Worm (Caenorhabditis elegans) whole organism, midembryonic: ENCODE data around the gene W04E12.2.

ENCODE experiments used
- T22C8.4 ChIP-seq: fragments of 200-800 bp; sonication (Bioruptor generic); IDR thresholded peaks from 2 replicates; pipeline ENCODE4 v1.3.6; 2022; ENCODE audit warnings: missing genetic modification characterization, missing compliant biosample characterization
- cog-1 ChIP-seq: sonication (generic microtip); optimal IDR thresholded peaks from 2 replicates; lab custom pipeline; 2016; ENCODE audit warnings: missing genetic modification characterization, missing compliant biosample characterization
- flt-1 ChIP-seq: fragments of 200-800 bp; sonication (Bioruptor generic); IDR thresholded peaks from 2 replicates; pipeline ENCODE4 v1.3.6; 2022; ENCODE audit warnings: missing genetic modification characterization, missing compliant biosample characterization
- klf-2 ChIP-seq: fragments of 200-800 bp; sonication (Bioruptor generic); conservative IDR thresholded peaks from 2 replicates; pipeline ENCODE4 v1.3.6; 2022; ENCODE audit warnings: missing genetic modification reagents, missing genetic modification characterization, missing compliant biosample characterization
- med-1 ChIP-seq: sonication (generic microtip); optimal IDR thresholded peaks from 2 replicates; lab custom pipeline; 2017; ENCODE audit warnings: missing genetic modification characterization, mild to moderate bottlenecking, missing compliant biosample characterization, antibody characterized with exemption, missing genetic modification reagents; ENCODE audit not compliant: insufficient read depth
- ref-1 ChIP-seq: fragments of 200-800 bp; sonication (Bioruptor generic); conservative IDR thresholded peaks from 2 replicates; pipeline ENCODE4 v1.3.6; 2022; ENCODE audit warnings: missing genetic modification reagents, missing genetic modification characterization, missing compliant biosample characterization
- tab-1 ChIP-seq: fragments of 200-800 bp; sonication (Bioruptor generic); IDR thresholded peaks from 2 replicates; pipeline ENCODE4 v1.3.6; 2022; ENCODE audit warnings: missing genetic modification characterization, missing compliant biosample characterization
- ztf-23 ChIP-seq: fragments of 200-800 bp; sonication (Bioruptor generic); IDR thresholded peaks from 2 replicates; pipeline ENCODE4 v1.3.6; 2022; ENCODE audit warnings: missing genetic modification reagents, missing genetic modification characterization, missing compliant biosample characterization
- ztf-29 ChIP-seq: fragments of 200-800 bp; sonication (Bioruptor generic); IDR thresholded peaks from 2 replicates; pipeline ENCODE4 v1.3.6; 2022; ENCODE audit warnings: missing genetic modification reagents, missing genetic modification characterization, missing compliant biosample characterization

Gene W04E12.2

DNA sequence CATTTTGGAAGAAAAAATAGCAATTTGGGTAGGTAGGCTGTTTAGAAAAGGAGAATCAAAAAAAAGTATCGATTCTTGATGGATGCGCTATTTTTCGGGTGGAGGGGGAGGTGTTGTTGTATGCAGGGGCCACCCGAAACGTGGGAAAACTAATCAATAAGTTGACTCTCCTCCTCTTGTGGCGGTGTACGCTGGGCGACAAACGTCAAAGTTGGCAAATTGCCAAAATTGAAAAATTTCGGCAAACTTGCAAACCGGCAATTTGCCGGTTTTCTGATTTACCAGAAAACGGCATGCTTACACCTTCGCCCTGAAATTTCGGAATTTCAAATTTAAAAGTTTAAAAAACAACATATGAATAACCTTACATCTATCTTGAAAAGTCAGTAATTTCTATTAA, at the start of gene W04E12.2:
Gene W04E12.2 (minus strand): TSS at position 101 of the 400 bp plus-strand sequence.
- TF ChIP-seq ztf-23 (GFP tag; lab: Robert Waterston, UW) (no peak), tab-1 (GFP tag; lab: Robert Waterston, UW) (no peak), klf-2 (GFP tag; lab: Robert Waterston, UW) (no peak), T22C8.4 (GFP tag; lab: Robert Waterston, UW) (peak; percentile 52; the same call in 1 of the 2 replicates), ztf-29 (no peak)

DNA sequence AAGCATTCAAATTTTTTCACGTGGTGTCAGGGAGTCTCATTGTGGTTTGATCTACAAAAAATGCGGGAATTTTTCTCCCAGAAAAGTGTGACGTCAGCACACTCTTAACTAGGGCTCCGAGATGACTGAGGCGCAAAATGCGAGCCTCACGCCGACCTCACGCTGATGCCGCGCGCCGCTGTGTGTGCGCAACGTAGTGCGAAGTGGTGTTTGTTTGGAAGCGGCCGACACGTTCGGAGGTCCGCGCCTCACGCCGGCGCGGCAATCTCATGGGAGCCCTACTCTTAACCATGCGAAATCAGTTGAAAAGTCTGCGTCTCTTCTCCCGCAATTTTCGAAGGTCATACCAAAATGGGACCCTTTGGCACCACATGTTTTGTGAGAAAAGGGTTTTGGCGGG, 49.3 kb upstream of the W04E12.2 start:
- no peak for TF ChIP-seq T22C8.4 (GFP tag; lab: Robert Waterston, UW)
- no peak for TF ChIP-seq klf-2 (GFP tag; lab: Robert Waterston, UW)
- no peak for TF ChIP-seq ztf-23 (GFP tag; lab: Robert Waterston, UW)
- no peak for TF ChIP-seq ztf-29
- TF ChIP-seq tab-1 (GFP tag; lab: Robert Waterston, UW) = no peak
- no peak for TF ChIP-seq flt-1 (GFP tag; lab: Robert Waterston, UW)
- no peak for TF ChIP-seq cog-1 (tag; lab: Kevin White, UChicago)

DNA sequence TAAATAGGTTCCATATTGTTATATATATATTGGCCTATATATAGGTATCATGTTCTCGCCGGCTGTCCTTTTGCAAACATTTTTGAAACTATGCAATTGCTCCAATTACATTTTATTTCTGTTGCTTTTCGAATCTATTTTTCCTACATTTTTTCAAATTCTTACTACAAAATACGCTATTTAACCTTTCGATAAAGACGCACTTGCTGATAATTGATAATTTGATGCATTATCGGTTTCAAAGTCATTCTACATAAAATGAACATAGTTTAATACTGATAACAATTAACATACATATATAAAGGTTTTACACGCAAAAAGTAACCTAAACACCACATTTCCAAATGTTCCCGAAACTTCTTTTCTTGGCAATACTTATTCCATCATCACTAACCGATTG, 47.4 kb upstream of the W04E12.2 start, which contains the start of gene clec-258:
Gene clec-258 (plus strand): TSS at position 81 of the 400 bp plus-strand sequence.
- TF ChIP-seq med-1 (GFP tag; lab: Kevin White, UChicago) = no peak
- TF ChIP-seq ztf-23 (GFP tag; lab: Robert Waterston, UW) = no peak
- no peak for TF ChIP-seq flt-1 (GFP tag; lab: Robert Waterston, UW)
- TF ChIP-seq ref-1 (GFP tag; lab: Robert Waterston, UW) = no peak
- no peak for TF ChIP-seq T22C8.4 (GFP tag; lab: Robert Waterston, UW)
- TF ChIP-seq klf-2 (GFP tag; lab: Robert Waterston, UW) = no peak
- TF ChIP-seq tab-1 (GFP tag; lab: Robert Waterston, UW) = no peak
- no peak for TF ChIP-seq ztf-29
- TF ChIP-seq cog-1 (tag; lab: Kevin White, UChicago) = no peak

DNA sequence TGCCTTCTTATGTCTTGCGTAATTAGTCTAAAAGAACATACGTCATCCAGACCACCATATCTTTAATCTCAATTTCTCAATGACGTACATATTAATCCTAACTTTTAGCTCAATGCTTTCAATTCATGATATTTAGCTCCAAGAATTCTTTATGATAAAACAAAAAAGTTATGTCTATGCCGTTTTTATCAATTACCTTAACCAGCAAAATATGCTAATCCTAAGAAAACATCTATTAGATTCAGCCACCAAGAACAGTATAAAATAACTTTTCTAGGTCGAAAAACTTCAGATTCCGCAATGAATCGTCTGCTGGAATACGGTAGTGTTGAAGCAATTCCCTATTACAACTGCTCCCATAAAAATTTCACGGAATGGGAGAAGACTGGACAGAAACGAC, 42.9 kb upstream of the W04E12.2 start, which contains the start of gene srt-45:
Gene srt-45 (plus strand): TSS at position 301 of the 400 bp plus-strand sequence.
- TF ChIP-seq med-1 (GFP tag; lab: Kevin White, UChicago) (no peak), ztf-29 (no peak), ref-1 (GFP tag; lab: Robert Waterston, UW) (no peak), ztf-23 (GFP tag; lab: Robert Waterston, UW) (no peak), flt-1 (GFP tag; lab: Robert Waterston, UW) (no peak), cog-1 (tag; lab: Kevin White, UChicago) (no peak), klf-2 (GFP tag; lab: Robert Waterston, UW) (no peak), T22C8.4 (GFP tag; lab: Robert Waterston, UW) (no peak), tab-1 (GFP tag; lab: Robert Waterston, UW) (no peak)

DNA sequence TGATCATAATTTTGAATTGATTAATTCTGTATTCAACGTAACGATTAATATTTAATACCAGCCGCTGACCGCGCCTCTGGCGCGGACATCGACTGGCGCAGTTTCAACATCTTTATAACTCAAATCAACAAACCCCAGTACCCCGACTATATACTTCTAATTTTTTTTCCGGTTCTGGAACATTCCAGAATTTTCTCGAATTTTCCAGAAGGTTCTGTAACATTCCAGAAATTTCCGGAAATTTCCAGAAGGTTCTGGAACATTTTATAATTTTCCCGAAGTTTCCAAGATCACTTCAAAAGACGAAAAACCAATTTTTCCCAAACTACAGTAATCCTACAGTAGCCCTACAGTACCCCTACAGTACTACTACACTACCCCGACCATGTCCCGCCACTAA, 38.3 kb upstream of the W04E12.2 start:
- TF ChIP-seq klf-2 (GFP tag; lab: Robert Waterston, UW) (no peak), med-1 (GFP tag; lab: Kevin White, UChicago) (no peak), T22C8.4 (GFP tag; lab: Robert Waterston, UW) (no peak), ref-1 (GFP tag; lab: Robert Waterston, UW) (no peak), flt-1 (GFP tag; lab: Robert Waterston, UW) (no peak), ztf-29 (no peak), ztf-23 (GFP tag; lab: Robert Waterston, UW) (no peak), cog-1 (tag; lab: Kevin White, UChicago) (no peak), tab-1 (GFP tag; lab: Robert Waterston, UW) (no peak)

DNA sequence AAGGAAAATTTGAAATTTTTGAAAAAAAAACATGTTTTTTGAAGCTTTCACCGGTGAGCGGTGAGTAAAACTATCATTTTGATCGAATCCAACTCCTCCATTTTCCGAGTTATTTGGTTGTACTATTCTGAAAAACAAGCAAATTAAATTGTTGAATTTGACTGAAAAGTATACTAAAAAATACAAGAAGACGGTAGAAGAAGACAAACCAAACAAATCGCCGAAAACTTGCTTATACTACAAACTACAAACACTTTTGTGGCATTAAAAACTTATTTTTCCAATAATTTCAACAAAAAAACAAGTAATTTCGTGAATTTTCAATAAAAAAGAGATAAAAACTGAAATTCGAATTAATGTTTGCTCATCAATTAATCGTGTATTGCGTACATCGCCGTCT, 37.7 kb upstream of the W04E12.2 start, which contains the start of gene fbxa-194:
Gene fbxa-194 (minus strand): TSS at position 101 of the 400 bp plus-strand sequence.
- no peak for TF ChIP-seq ztf-29
- no peak for TF ChIP-seq med-1 (GFP tag; lab: Kevin White, UChicago)
- TF ChIP-seq flt-1 (GFP tag; lab: Robert Waterston, UW) = no peak
- no peak for TF ChIP-seq tab-1 (GFP tag; lab: Robert Waterston, UW)
- no peak for TF ChIP-seq ref-1 (GFP tag; lab: Robert Waterston, UW)
- TF ChIP-seq ztf-23 (GFP tag; lab: Robert Waterston, UW) = no peak
- TF ChIP-seq T22C8.4 (GFP tag; lab: Robert Waterston, UW) = no peak
- TF ChIP-seq klf-2 (GFP tag; lab: Robert Waterston, UW) = no peak
- no peak for TF ChIP-seq cog-1 (tag; lab: Kevin White, UChicago)

DNA sequence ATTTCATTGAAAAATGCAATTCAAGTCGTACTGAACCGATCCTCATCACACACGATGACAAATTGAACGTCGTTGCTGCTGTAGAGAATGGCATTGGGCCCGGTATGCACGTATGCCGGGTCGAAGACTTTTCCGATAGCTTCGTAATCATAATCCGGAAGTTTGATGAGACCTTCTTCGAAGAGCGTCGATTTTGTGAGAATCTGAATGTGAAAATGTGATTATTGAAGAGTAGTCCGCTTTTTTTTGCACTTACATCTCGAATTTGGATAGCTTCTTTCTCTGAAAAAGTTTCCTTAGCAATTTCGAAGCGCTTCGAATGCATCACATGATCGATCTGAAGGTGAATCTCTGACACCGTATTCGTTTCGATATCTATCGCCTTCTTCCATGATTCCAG, 36.3 kb upstream of the W04E12.2 start, which contains the start of gene fbxa-118:
Gene fbxa-118 (minus strand): TSS at position 101 of the 400 bp plus-strand sequence.
- TF ChIP-seq klf-2 (GFP tag; lab: Robert Waterston, UW) (no peak), tab-1 (GFP tag; lab: Robert Waterston, UW) (no peak), cog-1 (tag; lab: Kevin White, UChicago) (no peak), T22C8.4 (GFP tag; lab: Robert Waterston, UW) (no peak), ztf-23 (GFP tag; lab: Robert Waterston, UW) (no peak), med-1 (GFP tag; lab: Kevin White, UChicago) (no peak), flt-1 (GFP tag; lab: Robert Waterston, UW) (no peak), ref-1 (GFP tag; lab: Robert Waterston, UW) (no peak)

DNA sequence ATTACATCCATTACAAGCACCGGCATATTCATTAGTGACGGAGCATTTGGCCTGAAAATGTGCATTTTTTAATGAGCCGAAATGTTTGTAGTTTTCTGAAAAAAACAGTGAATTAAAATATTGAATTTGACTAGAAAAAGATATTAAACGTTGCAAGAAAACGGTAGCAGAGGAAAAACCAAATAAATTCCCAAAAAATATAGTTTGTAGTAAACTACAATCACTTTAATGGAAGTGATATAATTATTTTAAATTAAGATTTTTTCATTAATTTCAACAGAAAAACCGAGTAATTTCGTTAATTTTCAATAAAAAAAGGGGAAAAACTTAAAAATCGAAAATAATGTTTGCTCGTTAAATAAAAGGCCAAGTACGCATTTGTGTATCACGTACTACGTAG, 30.7 kb upstream of the W04E12.2 start, which contains the start of gene M162.15:
Gene M162.15 (minus strand): TSS at position 101 of the 400 bp plus-strand sequence.
- TF ChIP-seq flt-1 (GFP tag; lab: Robert Waterston, UW) = no peak
- no peak for TF ChIP-seq tab-1 (GFP tag; lab: Robert Waterston, UW)
- no peak for TF ChIP-seq cog-1 (tag; lab: Kevin White, UChicago)
- no peak for TF ChIP-seq ztf-29
- TF ChIP-seq ref-1 (GFP tag; lab: Robert Waterston, UW) = no peak
- no peak for TF ChIP-seq med-1 (GFP tag; lab: Kevin White, UChicago)
- no peak for TF ChIP-seq klf-2 (GFP tag; lab: Robert Waterston, UW)
- no peak for TF ChIP-seq T22C8.4 (GFP tag; lab: Robert Waterston, UW)
- no peak for TF ChIP-seq ztf-23 (GFP tag; lab: Robert Waterston, UW)

DNA sequence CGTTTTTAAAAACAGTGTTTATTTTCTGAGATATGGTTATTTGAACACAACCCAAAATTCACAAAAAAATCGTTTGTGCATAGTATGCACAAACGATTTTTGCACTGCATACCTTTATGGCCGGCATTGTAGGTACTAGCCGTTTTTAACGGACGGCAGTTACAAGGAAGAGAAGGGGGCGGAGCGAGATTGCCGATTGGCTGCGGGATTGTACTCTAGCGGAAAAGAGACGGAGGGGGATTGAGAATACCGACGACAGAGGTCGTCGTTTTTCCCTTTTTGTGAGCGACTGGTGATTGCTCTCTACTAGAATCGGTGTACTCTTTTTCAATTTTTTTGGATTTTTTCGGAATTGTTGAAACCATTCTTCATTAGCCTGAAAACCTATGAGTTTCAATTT, 26.8 kb upstream of the W04E12.2 start:
- TF ChIP-seq flt-1 (GFP tag; lab: Robert Waterston, UW) = no peak
- no peak for TF ChIP-seq tab-1 (GFP tag; lab: Robert Waterston, UW)
- TF ChIP-seq cog-1 (tag; lab: Kevin White, UChicago) = no peak
